Worm (Caenorhabditis elegans) whole organism, late embryonic: Measurements from ENCODE around the gene C06E4.6.
"Not testable (repeated sequence)": the region's sequence is repeated elsewhere in the genome, so short reads cannot be mapped to it uniquely, and the experiment has no call there.

ENCODE experiments used
- C08G9.2 ChIP-seq: sonication (generic microtip); optimal IDR thresholded peaks from 2 replicates; lab custom pipeline; 2016; ENCODE audit warnings: mild to moderate bottlenecking, missing genetic modification characterization, moderate library complexity, missing compliant biosample characterization
- C38D4.7 ChIP-seq: fragments of 200-800 bp; sonication (Bioruptor generic); optimal IDR thresholded peaks from 2 replicates; lab custom pipeline; 2018; ENCODE audit warnings: mild to moderate bottlenecking, missing genetic modification characterization, moderate library complexity, missing compliant biosample characterization
- Y22D7AL.16 ChIP-seq: sonication (generic microtip); optimal IDR thresholded peaks from 2 replicates; lab custom pipeline; 2016; ENCODE audit warnings: missing genetic modification characterization, missing compliant biosample characterization
- ahr-1 ChIP-seq: sonication (generic microtip); optimal IDR thresholded peaks from 2 replicates; lab custom pipeline; 2016; ENCODE audit warnings: missing genetic modification characterization, missing compliant biosample characterization
- ama-1 ChIP-seq: fragments of 150-350 bp; optimal IDR thresholded peaks from 2 replicates; lab custom pipeline; 2014
- ceh-14 ChIP-seq: sonication (generic microtip); optimal IDR thresholded peaks from 2 replicates; lab custom pipeline; 2016; ENCODE audit warnings: missing genotype, missing genetic modification characterization, missing compliant biosample characterization
- ceh-22 ChIP-seq: sonication (generic microtip); optimal IDR thresholded peaks from 2 replicates; lab custom pipeline; 2017; ENCODE audit warnings: missing biosample characterization, missing genetic modification characterization
- ceh-30 ChIP-seq: fragments of 150-350 bp; optimal IDR thresholded peaks from 2 replicates; lab custom pipeline; 2014; ENCODE audit warnings: missing biosample characterization, missing genetic modification characterization
- ceh-31 ChIP-seq: sonication (generic microtip); optimal IDR thresholded peaks from 2 replicates; lab custom pipeline; 2016; ENCODE audit warnings: missing genetic modification characterization, missing compliant biosample characterization
- ceh-34 ChIP-seq: sonication (generic microtip); optimal IDR thresholded peaks from 2 replicates; lab custom pipeline; 2016; ENCODE audit warnings: mild to moderate bottlenecking, missing genetic modification characterization, missing compliant biosample characterization
- elt-2 ChIP-seq: sonication (generic microtip); optimal IDR thresholded peaks from 2 replicates; lab custom pipeline; 2016; ENCODE audit warnings: missing genetic modification reagents, missing genetic modification characterization, missing compliant biosample characterization
- elt-4 ChIP-seq: sonication (generic microtip); optimal IDR thresholded peaks from 2 replicates; lab custom pipeline; 2016; ENCODE audit warnings: missing genetic modification characterization, missing compliant biosample characterization
- eyg-1 ChIP-seq: sonication (generic microtip); optimal IDR thresholded peaks from 2 replicates; lab custom pipeline; 2016; ENCODE audit warnings: missing genotype, missing genetic modification characterization, missing compliant biosample characterization
- fkh-10 ChIP-seq: fragments of 150-350 bp; optimal IDR thresholded peaks from 2 replicates; lab custom pipeline; 2014; ENCODE audit warnings: missing biosample characterization, missing genetic modification reagents, missing genetic modification characterization
- fkh-6 ChIP-seq: sonication (generic microtip); optimal IDR thresholded peaks from 2 replicates; lab custom pipeline; 2016; ENCODE audit warnings: missing genetic modification characterization, missing compliant biosample characterization
- gmeb-2 ChIP-seq: sonication (generic microtip); optimal IDR thresholded peaks from 2 replicates; lab custom pipeline; 2016; ENCODE audit warnings: missing genetic modification characterization, inconsistent platforms, missing compliant biosample characterization
- hlh-13 ChIP-seq: fragments of 200-800 bp; sonication (Bioruptor generic); optimal IDR thresholded peaks from 2 replicates; lab custom pipeline; 2018; ENCODE audit warnings: mild to moderate bottlenecking, missing genetic modification characterization, missing compliant biosample characterization
- hlh-30 ChIP-seq: sonication (generic microtip); optimal IDR thresholded peaks from 2 replicates; lab custom pipeline; 2017; ENCODE audit warnings: antibody characterized with exemption, missing genetic modification characterization, missing compliant biosample characterization; ENCODE audit not compliant: insufficient read depth
- hlh-6 ChIP-seq: sonication (generic microtip); optimal IDR thresholded peaks from 2 replicates; lab custom pipeline; 2016; ENCODE audit warnings: missing genotype, missing genetic modification characterization, missing compliant biosample characterization
- lin-11 ChIP-seq: fragments of 200-800 bp; sonication (Bioruptor generic); optimal IDR thresholded peaks from 2 replicates; lab custom pipeline; 2018; ENCODE audit warnings: mild to moderate bottlenecking, missing genetic modification characterization, missing compliant biosample characterization
- madf-2 ChIP-seq: sonication (generic microtip); optimal IDR thresholded peaks from 2 replicates; lab custom pipeline; 2017; ENCODE audit warnings: missing genetic modification characterization, missing compliant biosample characterization
- mec-3 ChIP-seq: sonication (generic microtip); optimal IDR thresholded peaks from 2 replicates; lab custom pipeline; 2016; ENCODE audit warnings: borderline replicate concordance, missing genetic modification characterization, missing compliant biosample characterization
- nfya-1 ChIP-seq: sonication (generic microtip); optimal IDR thresholded peaks from 2 replicates; lab custom pipeline; 2017; ENCODE audit warnings: missing genetic modification characterization, mild to moderate bottlenecking, missing compliant biosample characterization, antibody characterized with exemption, moderate library complexity
- nhr-11 ChIP-seq: fragments of 150-350 bp; optimal IDR thresholded peaks from 2 replicates; lab custom pipeline; 2014; ENCODE audit warnings: missing biosample characterization, missing genetic modification characterization
- nhr-232 ChIP-seq: sonication (generic microtip); optimal IDR thresholded peaks from 2 replicates; lab custom pipeline; 2016; ENCODE audit warnings: missing genetic modification characterization, missing compliant biosample characterization
- npax-4 ChIP-seq: sonication (generic microtip); optimal IDR thresholded peaks from 2 replicates; lab custom pipeline; 2016; ENCODE audit warnings: missing genetic modification characterization, missing compliant biosample characterization
- pag-3 ChIP-seq: sonication (generic microtip); optimal IDR thresholded peaks from 2 replicates; lab custom pipeline; 2016; ENCODE audit warnings: missing compliant biosample characterization, missing genetic modification characterization, borderline replicate concordance
- pat-9 ChIP-seq: fragments of 200-800 bp; sonication (Bioruptor generic); optimal IDR thresholded peaks from 2 replicates; lab custom pipeline; 2018; ENCODE audit warnings: mild to moderate bottlenecking, missing genetic modification characterization, moderate library complexity, missing compliant biosample characterization
- pax-1 ChIP-seq: fragments of 150-350 bp; optimal IDR thresholded peaks from 2 replicates; lab custom pipeline; 2014; ENCODE audit warnings: missing biosample characterization, missing genetic modification characterization
- pha-2 ChIP-seq: sonication (generic microtip); optimal IDR thresholded peaks from 2 replicates; lab custom pipeline; 2017; ENCODE audit warnings: mild to moderate bottlenecking, missing genetic modification characterization, missing compliant biosample characterization
- pros-1 ChIP-seq: fragments of 150-350 bp; optimal IDR thresholded peaks from 2 replicates; lab custom pipeline; 2014; ENCODE audit warnings: missing biosample characterization, missing genetic modification reagents, missing genetic modification characterization
- ref-2 ChIP-seq: sonication (generic microtip); optimal IDR thresholded peaks from 2 replicates; lab custom pipeline; 2016; ENCODE audit warnings: missing genetic modification characterization, missing compliant biosample characterization
- sox-2 ChIP-seq: fragments of 200-800 bp; sonication (Bioruptor generic); IDR thresholded peaks from 2 replicates; pipeline ENCODE4 v1.3.6; 2022; ENCODE audit warnings: missing genetic modification reagents, missing genetic modification characterization, missing compliant biosample characterization
- syd-9 ChIP-seq: sonication (generic microtip); optimal IDR thresholded peaks from 2 replicates; lab custom pipeline; 2016; ENCODE audit warnings: mild to moderate bottlenecking, missing genetic modification characterization, moderate library complexity, missing compliant biosample characterization
- ttx-3 ChIP-seq: sonication (generic microtip); optimal IDR thresholded peaks from 2 replicates; lab custom pipeline; 2016; ENCODE audit warnings: missing genetic modification reagents, missing genetic modification characterization, missing compliant biosample characterization
- unc-3 ChIP-seq, 2 experiments: fragments of 200-800 bp in 1 of 2; sonication (Bioruptor generic) in 1 of 2; sonication (generic microtip) in 1 of 2; conservative IDR thresholded peaks in 1 of 2; optimal IDR thresholded peaks in 1 of 2; 2 replicates each; pipeline versions ENCODE4 v1.3.6 to Lab custom; 2016 to 2022; ENCODE audit warnings: missing compliant biosample characterization in 2 of 2, missing genetic modification characterization in 2 of 2, missing genetic modification reagents in 1 of 2
- unc-55 ChIP-seq: sonication (generic microtip); optimal IDR thresholded peaks from 2 replicates; lab custom pipeline; 2017; ENCODE audit warnings: missing biosample characterization, missing genetic modification reagents, missing genetic modification characterization
- unc-86 ChIP-seq: sonication (generic microtip); optimal IDR thresholded peaks from 2 replicates; lab custom pipeline; 2016; ENCODE audit warnings: missing genetic modification characterization, missing compliant biosample characterization

Gene C06E4.6

ce11 chrIV:7250158-7250557, 7.9 kb downstream of the C06E4.6 start, which contains the start of gene D2024.18:
Gene D2024.18, plus strand, starts transcription at chrIV:7250458.
- TF ChIP-seq ref-2 (tag; lab: Kevin White, UChicago) (no peak), sox-2 (no peak), ttx-3 (no peak), ceh-14 (tag; lab: Kevin White, UChicago) (no peak), ceh-34 (tag; lab: Kevin White, UChicago) (no peak), unc-3 (GFP tag; conservative IDR thresholded peaks at IDR 0.05; lab: Robert Waterston, UW) (no peak), unc-3 (tag; optimal IDR thresholded peaks at IDR 0.05; lab: Kevin White, UChicago) (no peak), Y22D7AL.16 (tag; lab: Kevin White, UChicago) (no peak), lin-11 (tag; lab: Kevin White, UChicago) (no peak), mec-3 (tag; lab: Kevin White, UChicago) (no peak), pag-3 (tag; lab: Kevin White, UChicago) (no peak), elt-4 (tag; lab: Kevin White, UChicago) (no peak), madf-2 (tag; lab: Kevin White, UChicago) (no peak), eyg-1 (no peak)

ce11 chrIV:7247243-7247642, 10.9 kb downstream of the C06E4.6 start, which contains the start of gene D2024.1:
Gene D2024.1, plus strand, starts transcription at chrIV:7247543.
- TF ChIP-seq elt-4 (tag; lab: Kevin White, UChicago); pat-9 (tag; lab: Kevin White, UChicago); fkh-6: not testable (repeated sequence)

ce11 chrIV:7246553-7246952, 11.6 kb downstream of the C06E4.6 start, which contains the start of gene col-114:
Gene col-114, minus strand, starts transcription at chrIV:7246653.
- no peak for TF ChIP-seq unc-55 (GFP tag; lab: Kevin White, UChicago)

- TF ChIP-seq nfya-1 (no peak), fkh-10 (no peak), ceh-22 (no peak), hlh-13 (GFP tag; lab: Kevin White, UChicago) (no peak), pax-1 (tag; lab: Kevin White, UChicago) (no peak), npax-4 (tag; lab: Kevin White, UChicago) (no peak), ceh-31 (no peak), fkh-6 (no peak), ceh-30 (tag; lab: Kevin White, UChicago) (no peak), hlh-6 (tag; lab: Kevin White, UChicago) (no peak), ahr-1 (no peak), elt-2 (tag; lab: Kevin White, UChicago) (no peak), unc-86 (tag; lab: Kevin White, UChicago) (no peak), elt-4 (tag; lab: Kevin White, UChicago) (no peak)
Observed at ce11 chrIV:7245592-7245991, 12.5 kb downstream of the C06E4.6 start.

- no peak for TF ChIP-seq C08G9.2
- no peak for TF ChIP-seq Y22D7AL.16 (tag; lab: Kevin White, UChicago)
- no peak for TF ChIP-seq gmeb-2 (tag; lab: Kevin White, UChicago)
- no peak for TF ChIP-seq ttx-3
- no peak for TF ChIP-seq C38D4.7
- no peak for TF ChIP-seq elt-4 (tag; lab: Kevin White, UChicago)
- TF ChIP-seq fkh-6: no peak
- TF ChIP-seq ama-1 (lab: Kevin White, UChicago): no peak
- TF ChIP-seq ceh-30 (tag; lab: Kevin White, UChicago): no peak
- TF ChIP-seq nfya-1: no peak
- no peak for TF ChIP-seq syd-9 (tag; lab: Kevin White, UChicago)
- TF ChIP-seq hlh-6 (tag; lab: Kevin White, UChicago): no peak
- no peak for TF ChIP-seq pax-1 (tag; lab: Kevin White, UChicago)
- no peak for TF ChIP-seq pha-2 (tag; lab: Kevin White, UChicago)
- no peak for TF ChIP-seq nhr-11
- no peak for TF ChIP-seq hlh-30 (tag; lab: Kevin White, UChicago)
- no peak for TF ChIP-seq elt-2 (tag; lab: Kevin White, UChicago)
- TF ChIP-seq pros-1 (tag; lab: Kevin White, UChicago): no peak
- TF ChIP-seq nhr-232 (tag; lab: Kevin White, UChicago): no peak
Observed at ce11 chrIV:7243913-7244312, 14.2 kb downstream of the C06E4.6 start, which contains the start of gene afmd-1. Gene afmd-1, plus strand, starts transcription at chrIV:7244228.
